Worm (Caenorhabditis elegans): Measurements from ENCODE around the gene W04D2.4.

W04D2.4 gene

ce11 chrV:12455695-12456094 is 41.9 kb downstream of the W04D2.4 start:
- no peak for TF ChIP-seq dao-5 (tag; optimal IDR thresholded peaks at IDR 0.05)
- no peak for TF ChIP-seq W03F9.2 (tag; optimal IDR thresholded peaks at IDR 0.05)
- TF ChIP-seq him-1 (tag; optimal IDR thresholded peaks at IDR 0.05), result peak; percentile 12

- TF ChIP-seq dao-5 (tag; optimal IDR thresholded peaks at IDR 0.05) (no peak), W03F9.2 (tag; optimal IDR thresholded peaks at IDR 0.05) (no peak), him-1 (tag; optimal IDR thresholded peaks at IDR 0.05) (no peak)
Observed at ce11 chrV:12450441-12450840, 47.1 kb downstream of the W04D2.4 start, which contains the start of gene F28C1.1. Gene F28C1.1, plus strand, starts transcription at chrV:12450805.

ce11 chrV:12449902-12450301 is 47.7 kb downstream of the W04D2.4 start, which contains the start of gene C54D10.10:
Gene C54D10.10, minus strand, starts transcription at chrV:12450002.
- TF ChIP-seq W03F9.2 (tag; optimal IDR thresholded peaks at IDR 0.05) (no peak), him-1 (tag; optimal IDR thresholded peaks at IDR 0.05) (no peak), dao-5 (tag; optimal IDR thresholded peaks at IDR 0.05) (no peak)

- TF ChIP-seq W03F9.2 (tag; optimal IDR thresholded peaks at IDR 0.05) (no peak), dao-5 (tag; optimal IDR thresholded peaks at IDR 0.05) (no peak), him-1 (tag; optimal IDR thresholded peaks at IDR 0.05) (no peak)
Observed at ce11 chrV:12446895-12447294, 50.7 kb downstream of the W04D2.4 start, which contains the start of the genes pals-38 and C54D10.9. Gene pals-38, minus strand, starts transcription at chrV:12446995. Gene C54D10.9, plus strand, starts transcription at chrV:12447153.
